Fruit fly (Drosophila melanogaster): ENCODE data around the gene CG8833.

The CG8833 gene

DNA sequence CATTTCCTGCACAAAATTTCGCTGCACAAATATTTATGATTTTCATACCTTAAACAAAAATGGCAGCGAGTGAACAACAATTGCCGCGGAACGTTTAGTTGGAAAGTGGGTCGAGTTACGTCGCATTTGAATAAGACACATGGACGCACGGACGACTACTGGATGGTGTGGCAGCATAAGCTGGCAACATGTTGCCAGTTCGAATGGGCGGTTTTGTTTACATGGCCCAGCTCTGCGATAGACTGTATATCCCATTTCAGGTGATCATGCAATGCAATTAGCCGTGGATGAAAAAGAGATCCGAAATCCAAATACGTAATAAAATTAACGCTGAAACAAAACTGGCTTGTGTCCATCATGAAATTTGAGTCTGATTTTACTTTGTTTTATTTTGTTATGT lies 27.9 kb upstream of the CG8833 start:
- TF ChIP-seq CG12071 (GFP tag; optimal IDR thresholded peaks at IDR 0.05) (no peak), CG11504 (tag; optimal IDR thresholded peaks at IDR 0.05) (peak; percentile 90)

DNA sequence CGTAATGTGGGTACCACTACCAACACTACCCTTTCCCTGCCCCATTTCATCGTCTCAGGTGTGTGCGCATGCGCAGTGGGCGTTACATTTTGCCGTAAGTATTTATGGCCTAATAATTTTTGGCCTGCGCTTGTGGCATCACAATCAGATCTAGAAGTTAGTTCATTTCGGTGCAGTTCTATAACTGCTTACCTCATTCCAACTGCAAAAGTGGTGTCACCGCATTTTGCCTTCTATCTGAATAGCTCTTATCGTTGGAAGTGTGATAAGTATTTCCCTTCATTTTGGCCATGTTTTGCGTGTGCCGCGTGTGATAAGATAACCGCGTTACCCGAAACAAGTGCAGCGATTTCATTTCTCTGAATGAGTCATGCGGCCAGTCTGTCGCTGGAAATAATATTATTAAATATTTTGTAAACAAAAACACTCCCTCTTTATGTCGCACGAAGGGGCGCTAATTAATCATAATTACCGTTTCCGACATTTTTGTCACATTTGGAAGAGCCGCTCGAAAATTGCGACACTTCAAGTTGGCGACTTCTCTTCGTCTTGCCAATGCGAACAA lies 23.8 kb upstream of the CG8833 start:
- TF ChIP-seq ci (GFP tag; IDR thresholded peaks at IDR 0.05) = no peak; the same call in 2 of the 3 replicates
- no peak for TF ChIP-seq CG10543 (GFP tag; optimal IDR thresholded peaks at IDR 0.05)
- no peak for TF ChIP-seq ERR (GFP tag; optimal IDR thresholded peaks at IDR 0.05)
- TF ChIP-seq Lhr (GFP tag; optimal IDR thresholded peaks at IDR 0.05) = no peak
- no peak for TF ChIP-seq CG9215 (GFP tag; IDR thresholded peaks at IDR 0.05)
- TF ChIP-seq CG10274 (GFP tag; optimal IDR thresholded peaks at IDR 0.05) = no peak
- no peak for TF ChIP-seq CG18011 (GFP tag; optimal IDR thresholded peaks at IDR 0.05)
- TF ChIP-seq exex (tag; optimal IDR thresholded peaks at IDR 0.05) = peak; percentile 22
- TF ChIP-seq Six4 (GFP tag; optimal IDR thresholded peaks at IDR 0.05) = no peak
- no peak for TF ChIP-seq CG6654 (GFP tag; optimal IDR thresholded peaks at IDR 0.05)
- no peak for TF ChIP-seq mirr (GFP tag; optimal IDR thresholded peaks at IDR 0.05)
- TF ChIP-seq GATAe (GFP tag; conservative IDR thresholded peaks at IDR 0.05) = peak; percentile 44
- TF ChIP-seq bigmax (GFP tag; optimal IDR thresholded peaks at IDR 0.05) = no peak
- no peak for TF ChIP-seq Bgb (GFP tag; IDR thresholded peaks at IDR 0.05; ENCODE audit: partially characterized antibody)
- no peak for TF ChIP-seq CG34422 (GFP tag; IDR thresholded peaks at IDR 0.05)
- no peak for TF ChIP-seq pfk (GFP tag; optimal IDR thresholded peaks at IDR 0.05)
- no peak for TF ChIP-seq nom (GFP tag; optimal IDR thresholded peaks at IDR 0.05)
- TF ChIP-seq gfzf (GFP tag; optimal IDR thresholded peaks at IDR 0.05) = no peak
- peak; percentile 46 for TF ChIP-seq lab (GFP tag; optimal IDR thresholded peaks at IDR 0.05)
- TF ChIP-seq CG11504 (tag; optimal IDR thresholded peaks at IDR 0.05) = no peak
- TF ChIP-seq MBD-R2 (GFP tag; IDR thresholded peaks at IDR 0.05) = no peak
- TF ChIP-seq CG4707 (GFP tag; optimal IDR thresholded peaks at IDR 0.05) = no peak
- no peak for TF ChIP-seq CG12299 (tag; optimal IDR thresholded peaks at IDR 0.05)
- no peak for TF ChIP-seq CG17612 (GFP tag; IDR thresholded peaks at IDR 0.05)
- peak in 1 of 2 experiments; percentile 65 for TF ChIP-seq Pdp1 (GFP tag; optimal IDR thresholded peaks at IDR 0.05)
- no peak for TF ChIP-seq emc (GFP tag; optimal IDR thresholded peaks at IDR 0.05)
- TF ChIP-seq CG1233 (GFP tag; optimal IDR thresholded peaks at IDR 0.05) = no peak
- TF ChIP-seq CG13424 (tag; optimal IDR thresholded peaks at IDR 0.05) = no peak
- no peak for TF ChIP-seq her (GFP tag; optimal IDR thresholded peaks at IDR 0.05)
- no peak for TF ChIP-seq maf-S (GFP tag; optimal IDR thresholded peaks at IDR 0.05)
- no peak for TF ChIP-seq CG43689 (GFP tag; IDR thresholded peaks at IDR 0.05)
- peak; percentile 35; the same call in 1 of the 2 replicates for TF ChIP-seq rib (GFP tag; IDR thresholded peaks at IDR 0.05)
- no peak for TF ChIP-seq aop (GFP tag; IDR thresholded peaks at IDR 0.05)
- no peak for TF ChIP-seq CG11398 (GFP tag; optimal IDR thresholded peaks at IDR 0.05)
- TF ChIP-seq E2f2 (GFP tag; IDR thresholded peaks at IDR 0.05) = no peak
- TF ChIP-seq dmrt99B (tag; optimal IDR thresholded peaks at IDR 0.05) = no peak
- no peak for TF ChIP-seq CG8388 (GFP tag; optimal IDR thresholded peaks at IDR 0.05)
- no peak for TF ChIP-seq CG1792 (GFP tag; optimal IDR thresholded peaks at IDR 0.05)
- TF ChIP-seq CG1602 (GFP tag; optimal IDR thresholded peaks at IDR 0.05) = no peak
- no peak for TF ChIP-seq CG9437 (GFP tag; optimal IDR thresholded peaks at IDR 0.05)
- no peak for TF ChIP-seq CG16813 (GFP tag; IDR thresholded peaks at IDR 0.05; ENCODE audit: partially characterized antibody)
- TF ChIP-seq dan (GFP tag; IDR thresholded peaks at IDR 0.05) = no peak
- 0 out of 2 replicates have a peak, but pooled peaks have one; percentile 30 for TF ChIP-seq ttk (GFP tag; IDR thresholded peaks at IDR 0.05)
- no peak for TF ChIP-seq CG11093 (GFP tag; IDR thresholded peaks at IDR 0.05)
- TF ChIP-seq Dad (GFP tag; optimal IDR thresholded peaks at IDR 0.05) = no peak
- TF ChIP-seq sd (tag; optimal IDR thresholded peaks at IDR 0.05) = peak; percentile 1
- TF ChIP-seq CG4328 (GFP tag; optimal IDR thresholded peaks at IDR 0.05) = no peak

All from whole organism, embryonic.